Worm (Caenorhabditis elegans) whole organism, midembryonic: ENCODE measurements around the gene srj-14.

Experiments used
- T22C8.4 ChIP-seq: fragments of 200-800 bp; sonication (Bioruptor generic); IDR thresholded peaks from 2 replicates; pipeline ENCODE4 v1.3.6; 2022; ENCODE audit warnings: missing genetic modification characterization, missing compliant biosample characterization
- cog-1 ChIP-seq: sonication (generic microtip); optimal IDR thresholded peaks from 2 replicates; lab custom pipeline; 2016; ENCODE audit warnings: missing genetic modification characterization, missing compliant biosample characterization
- flt-1 ChIP-seq: fragments of 200-800 bp; sonication (Bioruptor generic); IDR thresholded peaks from 2 replicates; pipeline ENCODE4 v1.3.6; 2022; ENCODE audit warnings: missing genetic modification characterization, missing compliant biosample characterization
- klf-2 ChIP-seq: fragments of 200-800 bp; sonication (Bioruptor generic); conservative IDR thresholded peaks from 2 replicates; pipeline ENCODE4 v1.3.6; 2022; ENCODE audit warnings: missing genetic modification reagents, missing genetic modification characterization, missing compliant biosample characterization
- med-1 ChIP-seq: sonication (generic microtip); optimal IDR thresholded peaks from 2 replicates; lab custom pipeline; 2017; ENCODE audit warnings: missing genetic modification characterization, mild to moderate bottlenecking, missing compliant biosample characterization, antibody characterized with exemption, missing genetic modification reagents; ENCODE audit not compliant: insufficient read depth
- ref-1 ChIP-seq: fragments of 200-800 bp; sonication (Bioruptor generic); conservative IDR thresholded peaks from 2 replicates; pipeline ENCODE4 v1.3.6; 2022; ENCODE audit warnings: missing genetic modification reagents, missing genetic modification characterization, missing compliant biosample characterization
- tab-1 ChIP-seq: fragments of 200-800 bp; sonication (Bioruptor generic); IDR thresholded peaks from 2 replicates; pipeline ENCODE4 v1.3.6; 2022; ENCODE audit warnings: missing genetic modification characterization, missing compliant biosample characterization
- ztf-23 ChIP-seq: fragments of 200-800 bp; sonication (Bioruptor generic); IDR thresholded peaks from 2 replicates; pipeline ENCODE4 v1.3.6; 2022; ENCODE audit warnings: missing genetic modification reagents, missing genetic modification characterization, missing compliant biosample characterization
- ztf-29 ChIP-seq: fragments of 200-800 bp; sonication (Bioruptor generic); IDR thresholded peaks from 2 replicates; pipeline ENCODE4 v1.3.6; 2022; ENCODE audit warnings: missing genetic modification reagents, missing genetic modification characterization, missing compliant biosample characterization

Gene srj-14

DNA sequence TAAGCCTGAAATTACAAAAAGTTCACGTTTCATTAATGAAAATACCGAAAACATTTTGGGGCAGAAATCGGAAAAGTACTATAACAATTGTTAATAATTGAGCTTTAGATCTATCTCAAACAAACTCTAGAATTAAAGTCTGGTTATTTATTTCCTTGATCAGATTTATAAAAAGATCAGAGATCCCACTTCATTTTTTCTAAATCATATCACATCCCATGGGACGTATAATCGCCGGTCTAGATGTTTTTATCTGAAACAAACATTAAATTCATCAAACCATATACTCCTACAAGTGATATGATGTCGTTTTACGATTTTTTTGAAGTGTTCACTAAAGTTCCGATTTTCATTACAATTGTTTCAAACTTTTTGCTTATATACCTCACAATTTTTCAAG is 42.2 kb downstream of the srj-14 start, which contains the start of gene str-41:
Gene str-41, plus strand, starts transcription at position 301 of the 400 bp plus-strand sequence.
- TF ChIP-seq cog-1 (tag; lab: Kevin White, UChicago): no peak
- TF ChIP-seq ref-1 (GFP tag; lab: Robert Waterston, UW): no peak

ce11 chrV:7413107-7413774 is 43.7 kb downstream of the srj-14 start, which contains the start of gene F18E3.11:
Gene F18E3.11 (plus strand): TSS chrV:7413482.
- TF ChIP-seq klf-2 (GFP tag; lab: Robert Waterston, UW) (no peak), tab-1 (no peak), flt-1 (GFP tag; lab: Robert Waterston, UW) (no peak), cog-1 (tag; lab: Kevin White, UChicago) (no peak), T22C8.4 (no peak), ztf-29 (no peak), ref-1 (GFP tag; lab: Robert Waterston, UW) (no peak), med-1 (GFP tag; lab: Kevin White, UChicago) (no peak), ztf-23 (GFP tag; lab: Robert Waterston, UW) (no peak)

ce11 chrV:7414909-7415308 is 45.4 kb downstream of the srj-14 start, which contains the start of gene F18E3.12:
Gene F18E3.12 (plus strand): TSS chrV:7414985.
- TF ChIP-seq ztf-29 (no peak), tab-1 (no peak), cog-1 (tag; lab: Kevin White, UChicago) (no peak), T22C8.4 (no peak), med-1 (GFP tag; lab: Kevin White, UChicago) (no peak), klf-2 (GFP tag; lab: Robert Waterston, UW) (no peak), ref-1 (GFP tag; lab: Robert Waterston, UW) (no peak)

ce11 chrV:7415780-7416428 is 46.4 kb downstream of the srj-14 start, which contains the start of gene F18E3.13:
Gene F18E3.13 (plus strand): TSS chrV:7416164.
- TF ChIP-seq ztf-23 (GFP tag; lab: Robert Waterston, UW) (no peak), T22C8.4 (no peak), flt-1 (GFP tag; lab: Robert Waterston, UW) (no peak), med-1 (GFP tag; lab: Kevin White, UChicago) (no peak), klf-2 (GFP tag; lab: Robert Waterston, UW) (no peak), cog-1 (tag; lab: Kevin White, UChicago) (no peak), tab-1 (no peak), ref-1 (GFP tag; lab: Robert Waterston, UW) (no peak), ztf-29 (no peak)

- TF ChIP-seq cog-1 (tag; lab: Kevin White, UChicago) (no peak), T22C8.4 (no peak), flt-1 (GFP tag; lab: Robert Waterston, UW) (no peak), klf-2 (GFP tag; lab: Robert Waterston, UW) (no peak), ref-1 (GFP tag; lab: Robert Waterston, UW) (no peak), med-1 (GFP tag; lab: Kevin White, UChicago) (no peak), ztf-23 (GFP tag; lab: Robert Waterston, UW) (no peak), ztf-29 (no peak), tab-1 (no peak)
These were observed 47.1 kb downstream of the srj-14 start for ce11 chrV:7416569-7416968.

DNA sequence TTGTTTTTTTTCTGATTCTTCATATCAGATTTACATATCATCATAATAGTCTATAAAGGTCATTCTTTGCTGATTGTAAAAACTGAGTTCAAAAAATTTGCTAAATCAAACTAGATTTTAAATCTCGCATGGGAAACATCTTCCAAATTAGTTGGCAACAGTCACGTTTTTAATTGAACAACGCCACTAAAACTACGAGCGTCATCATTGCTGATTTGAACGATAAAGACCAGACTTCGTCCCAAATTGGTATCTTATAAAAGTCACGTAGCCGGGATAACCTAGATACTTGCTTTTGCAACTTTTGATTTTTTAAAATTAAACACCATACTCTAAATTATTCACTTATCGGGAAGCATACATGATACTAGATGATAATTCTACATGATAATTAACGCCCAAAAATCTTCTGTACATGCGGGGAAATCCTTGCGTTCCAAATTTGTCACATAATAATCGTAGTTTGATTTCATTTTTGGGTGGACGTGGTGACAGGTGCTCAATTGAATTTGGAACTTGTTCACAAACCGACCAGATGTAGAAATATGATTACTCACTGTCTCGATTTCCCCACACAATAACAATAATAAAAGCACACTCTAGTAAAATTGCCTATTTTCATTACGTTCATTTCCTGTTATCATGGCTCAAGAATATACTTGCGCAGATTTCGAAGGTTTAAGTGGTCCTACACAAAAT is 47.7 kb downstream of the srj-14 start, which contains the start of gene srw-67:
Gene srw-67, plus strand, starts transcription at position 643 of the 699 bp plus-strand sequence.
- TF ChIP-seq ztf-23 (GFP tag; lab: Robert Waterston, UW) (no peak), klf-2 (GFP tag; lab: Robert Waterston, UW) (no peak), ztf-29 (no peak), ref-1 (GFP tag; lab: Robert Waterston, UW) (no peak), med-1 (GFP tag; lab: Kevin White, UChicago) (no peak), T22C8.4 (no peak), tab-1 (no peak), cog-1 (tag; lab: Kevin White, UChicago) (no peak), flt-1 (GFP tag; lab: Robert Waterston, UW) (no peak)

ce11 chrV:7420162-7420561 is 50.7 kb downstream of the srj-14 start, which contains the start of gene srxa-4:
Gene srxa-4 (plus strand): TSS chrV:7420462.
- TF ChIP-seq tab-1 (no peak), ztf-23 (GFP tag; lab: Robert Waterston, UW) (no peak), med-1 (GFP tag; lab: Kevin White, UChicago) (no peak), klf-2 (GFP tag; lab: Robert Waterston, UW) (no peak), ztf-29 (no peak)
